Fruit fly (Drosophila melanogaster) whole organism, wandering third instar larva: ENCODE data around the gene Uqcc1.

Experiments used
- Hr78 ChIP-seq: fragments of >200 bp; optimal IDR thresholded peaks from 2 replicates; lab custom pipeline; 2017; ENCODE audit warnings: missing biosample characterization, missing genetic modification characterization
- OdsH ChIP-seq: fragments of 200-800 bp; sonication (Bioruptor generic); optimal IDR thresholded peaks from 2 replicates; lab custom pipeline; 2016; ENCODE audit warnings: missing biosample characterization, mild to moderate bottlenecking, missing genetic modification characterization
- ey ChIP-seq: fragments of 200-800 bp; sonication (Bioruptor generic); optimal IDR thresholded peaks from 2 replicates; lab custom pipeline; 2016; ENCODE audit warnings: missing biosample characterization, missing genetic modification characterization
- foxo ChIP-seq, 2 experiments: fragments of 200-800 bp; sonication (Bioruptor generic); optimal IDR thresholded peaks; 2 replicates in 1 of 2; 3 replicates in 1 of 2; lab custom pipeline; 2016 to 2017; ENCODE audit warnings: missing biosample characterization in 2 of 2, missing genetic modification characterization in 2 of 2
- pan ChIP-seq: fragments of >200 bp; optimal IDR thresholded peaks from 2 replicates; lab custom pipeline; 2017
- rgr ChIP-seq: fragments of 200-800 bp; sonication (Bioruptor generic); optimal IDR thresholded peaks from 3 replicates; lab custom pipeline; 2016; ENCODE audit warnings: missing biosample characterization, mild to moderate bottlenecking, missing genetic modification characterization
- sv ChIP-seq: fragments of 200-800 bp; sonication (Bioruptor generic); optimal IDR thresholded peaks from 3 replicates; lab custom pipeline; 2016; ENCODE audit warnings: missing biosample characterization, missing genetic modification characterization
- usp ChIP-seq: fragments of >200 bp; optimal IDR thresholded peaks from 2 replicates; lab custom pipeline; 2017; ENCODE audit warnings: missing biosample characterization, missing genetic modification characterization

DNA sequence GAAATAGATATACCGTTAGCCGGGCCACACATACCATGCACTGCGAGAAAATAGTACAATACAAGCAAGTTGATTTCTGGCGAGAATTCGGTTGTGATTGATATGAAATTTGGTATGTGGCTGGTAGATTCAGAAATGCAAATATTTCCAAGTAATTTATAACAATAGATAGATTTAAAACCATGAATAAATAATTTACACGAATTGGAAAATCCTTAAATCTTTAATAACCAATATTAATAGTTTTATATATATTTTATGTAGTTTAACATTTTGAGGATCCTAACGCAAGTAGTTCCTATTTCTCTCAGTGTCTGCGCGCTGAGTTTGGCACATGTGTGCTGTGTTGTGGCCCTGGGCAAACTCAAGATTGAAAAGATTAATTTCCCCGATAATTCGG is 23.9 kb upstream of the Uqcc1 start:
- no peak for TF ChIP-seq Hr78 (GFP tag; lab: Kevin White, UChicago)
- TF ChIP-seq pan (lab: Kevin White, UChicago): no peak
- TF ChIP-seq rgr (GFP tag; lab: Kevin White, UChicago): no peak
- TF ChIP-seq sv (GFP tag; lab: Kevin White, UChicago): peak; percentile 50
- no peak for TF ChIP-seq ey (GFP tag; lab: Kevin White, UChicago)
- TF ChIP-seq OdsH (GFP tag; lab: Kevin White, UChicago): no peak
- no peak for TF ChIP-seq foxo (GFP tag; optimal IDR thresholded peaks at IDR 0.05; lab: Kevin White, UChicago)
- no peak for TF ChIP-seq usp
